Worm (Caenorhabditis elegans): Measurements from ENCODE around the gene byn-1.

byn-1 gene

ce11 chrIII:6887574-6887973, 44.2 kb upstream of the byn-1 start (continued):
- TF ChIP-seq mab-5 (tag; optimal IDR thresholded peaks at IDR 0.05) = no peak
- TF ChIP-seq blmp-1 (tag; optimal IDR thresholded peaks at IDR 0.05; ENCODE audit: insufficient read depth) = no peak
- no peak for TF ChIP-seq nhr-12 (tag; optimal IDR thresholded peaks at IDR 0.05)
- TF ChIP-seq skn-1 (tag; optimal IDR thresholded peaks at IDR 0.05) = no peak
- peak; percentile 68 for TF ChIP-seq crh-2 (tag; optimal IDR thresholded peaks at IDR 0.05)
- TF ChIP-seq fos-1 (tag; optimal IDR thresholded peaks at IDR 0.05) = peak; percentile 38

- TF ChIP-seq nhr-21 (tag; optimal IDR thresholded peaks at IDR 0.05) = peak; percentile 49
- TF ChIP-seq unc-39 (tag; optimal IDR thresholded peaks at IDR 0.05) = no peak
- no peak for TF ChIP-seq alr-1 (tag; optimal IDR thresholded peaks at IDR 0.05)
- TF ChIP-seq mdl-1 (tag; optimal IDR thresholded peaks at IDR 0.05) = no peak
- TF ChIP-seq nhr-237 (tag; optimal IDR thresholded peaks at IDR 0.05) = no peak
- TF ChIP-seq mab-5 (tag; optimal IDR thresholded peaks at IDR 0.05) = no peak
- peak; percentile 40 for TF ChIP-seq crh-2 (tag; optimal IDR thresholded peaks at IDR 0.05)
- TF ChIP-seq sem-4 (tag; optimal IDR thresholded peaks at IDR 0.05) = no peak
- no peak for TF ChIP-seq mbf-1 (tag; optimal IDR thresholded peaks at IDR 0.05)
- no peak for TF ChIP-seq nhr-25 (tag; optimal IDR thresholded peaks at IDR 0.05)
- no peak for TF ChIP-seq zag-1 (tag; optimal IDR thresholded peaks at IDR 0.05)
- no peak for TF ChIP-seq nhr-11 (tag; optimal IDR thresholded peaks at IDR 0.05)
- TF ChIP-seq ztf-11 (tag; optimal IDR thresholded peaks at IDR 0.05) = no peak
- TF ChIP-seq lin-13 (GFP tag; optimal IDR thresholded peaks at IDR 0.05) = peak; percentile 26
- peak in 1 of 2 experiments; percentile 46 for TF ChIP-seq lsy-2 (tag; optimal IDR thresholded peaks at IDR 0.05)
- no peak for TF ChIP-seq gmeb-1 (tag; optimal IDR thresholded peaks at IDR 0.05)
- no peak for TF ChIP-seq skn-1 (tag; optimal IDR thresholded peaks at IDR 0.05)
- no peak for TF ChIP-seq lin-11 (tag; optimal IDR thresholded peaks at IDR 0.05)
- no peak for TF ChIP-seq ZK546.5 (tag; optimal IDR thresholded peaks at IDR 0.05)
- no peak for TF ChIP-seq lin-39 (tag; optimal IDR thresholded peaks at IDR 0.05)
- no peak for TF ChIP-seq ama-1 (optimal IDR thresholded peaks at IDR 0.05)
- no peak for TF ChIP-seq snpc-4 (tag; optimal IDR thresholded peaks at IDR 0.05)
- TF ChIP-seq sma-3 (GFP tag; optimal IDR thresholded peaks at IDR 0.05) = peak; percentile 25
- TF ChIP-seq C34F6.9 (tag; optimal IDR thresholded peaks at IDR 0.05) = peak; percentile 4
- TF ChIP-seq nhr-6 (tag; optimal IDR thresholded peaks at IDR 0.05) = no peak
- no peak for TF ChIP-seq ceh-16 (tag; optimal IDR thresholded peaks at IDR 0.05)
- no peak for TF ChIP-seq aly-2 (tag; optimal IDR thresholded peaks at IDR 0.05)
- no peak for TF ChIP-seq dmd-4 (tag; optimal IDR thresholded peaks at IDR 0.05)
- TF ChIP-seq nhr-23 (tag; optimal IDR thresholded peaks at IDR 0.05) = no peak
- TF ChIP-seq peb-1 (tag; optimal IDR thresholded peaks at IDR 0.05) = no peak
- TF ChIP-seq fos-1 (tag; optimal IDR thresholded peaks at IDR 0.05) = no peak
- peak; percentile 21 for TF ChIP-seq unc-55 (GFP tag; optimal IDR thresholded peaks at IDR 0.05)
- no peak for TF ChIP-seq nhr-77 (tag; optimal IDR thresholded peaks at IDR 0.05)
- no peak for TF ChIP-seq elt-3 (tag; optimal IDR thresholded peaks at IDR 0.05)
- no peak for TF ChIP-seq ztf-1 (GFP tag; conservative IDR thresholded peaks at IDR 0.05)
- no peak for TF ChIP-seq elt-1 (tag; optimal IDR thresholded peaks at IDR 0.05)
- no peak for TF ChIP-seq F13H6.1 (tag; optimal IDR thresholded peaks at IDR 0.05)
- TF ChIP-seq ceh-82 (tag; optimal IDR thresholded peaks at IDR 0.05) = no peak
- no peak for TF ChIP-seq blmp-1 (tag; optimal IDR thresholded peaks at IDR 0.05; ENCODE audit: insufficient read depth)
- TF ChIP-seq Y55F3AM.14 (GFP tag; optimal IDR thresholded peaks at IDR 0.05) = no peak
- TF ChIP-seq R02D3.7 (tag; optimal IDR thresholded peaks at IDR 0.05) = no peak
- peak; percentile 32 for TF ChIP-seq sma-9 (GFP tag; optimal IDR thresholded peaks at IDR 0.05)
- TF ChIP-seq sma-9 (tag; optimal IDR thresholded peaks at IDR 0.05) = no peak
- TF ChIP-seq nhr-12 (tag; optimal IDR thresholded peaks at IDR 0.05) = no peak
- no peak for TF ChIP-seq nhr-10 (tag; optimal IDR thresholded peaks at IDR 0.05)
- TF ChIP-seq unc-62 (GFP tag; optimal IDR thresholded peaks at IDR 0.05) = no peak
- TF ChIP-seq nhr-129 (tag; optimal IDR thresholded peaks at IDR 0.05) = no peak
- TF ChIP-seq ztf-4 (tag; optimal IDR thresholded peaks at IDR 0.05) = no peak
- TF ChIP-seq egl-27 (tag; optimal IDR thresholded peaks at IDR 0.05) = no peak
These were observed 43.3 kb upstream of the byn-1 start for ce11 chrIII:6888497-6888896.
